Worm (Caenorhabditis elegans) whole organism, L3 larva: ENCODE results near the gene npp-18.

ENCODE experiments used
- ama-1 ChIP-seq: fragments of 150-350 bp; optimal IDR thresholded peaks from 2 replicates; lab custom pipeline; 2018
- elt-1 ChIP-seq: fragments of 150-350 bp; optimal IDR thresholded peaks from 2 replicates; lab custom pipeline; 2014; ENCODE audit warnings: missing biosample characterization, missing genetic modification characterization
- elt-2 ChIP-seq: sonication (generic microtip); optimal IDR thresholded peaks from 2 replicates; lab custom pipeline; 2016; ENCODE audit warnings: missing genetic modification reagents, mild to moderate bottlenecking, missing genetic modification characterization, missing compliant biosample characterization
- jun-1 ChIP-seq: fragments of 150-350 bp; optimal IDR thresholded peaks from 2 replicates; lab custom pipeline; 2014; ENCODE audit warnings: missing biosample characterization, missing genetic modification reagents, missing genetic modification characterization
- nhr-11 ChIP-seq: fragments of 150-350 bp; optimal IDR thresholded peaks from 2 replicates; lab custom pipeline; 2014; ENCODE audit warnings: missing biosample characterization, missing genetic modification characterization
- nhr-23 ChIP-seq: fragments of 150-350 bp; optimal IDR thresholded peaks from 2 replicates; lab custom pipeline; 2014; ENCODE audit warnings: missing biosample characterization, missing genetic modification reagents, missing genetic modification characterization
- nhr-28 ChIP-seq: fragments of 150-350 bp; optimal IDR thresholded peaks from 2 replicates; lab custom pipeline; 2014; ENCODE audit warnings: missing biosample characterization, missing genetic modification characterization
- nhr-76 ChIP-seq: fragments of 150-350 bp; sonication (generic microtip); optimal IDR thresholded peaks from 5 replicates; lab custom pipeline; 2014; ENCODE audit warnings: missing biosample characterization, missing genetic modification characterization
- nhr-77 ChIP-seq: fragments of 150-350 bp; optimal IDR thresholded peaks from 2 replicates; lab custom pipeline; 2014; ENCODE audit warnings: missing biosample characterization, missing genetic modification characterization
- pha-4 ChIP-seq: fragments of 150-350 bp; optimal IDR thresholded peaks from 2 replicates; lab custom pipeline; 2014; ENCODE audit warnings: missing biosample characterization, missing genetic modification reagents, missing genetic modification characterization
- snpc-4 ChIP-seq: fragments of 150-350 bp; optimal IDR thresholded peaks from 2 replicates; lab custom pipeline; 2014; ENCODE audit warnings: missing biosample characterization, missing genetic modification characterization
- unc-39 ChIP-seq: sonication (generic microtip); optimal IDR thresholded peaks from 4 replicates; lab custom pipeline; 2017; ENCODE audit warnings: missing biosample characterization, missing genetic modification characterization

DNA sequence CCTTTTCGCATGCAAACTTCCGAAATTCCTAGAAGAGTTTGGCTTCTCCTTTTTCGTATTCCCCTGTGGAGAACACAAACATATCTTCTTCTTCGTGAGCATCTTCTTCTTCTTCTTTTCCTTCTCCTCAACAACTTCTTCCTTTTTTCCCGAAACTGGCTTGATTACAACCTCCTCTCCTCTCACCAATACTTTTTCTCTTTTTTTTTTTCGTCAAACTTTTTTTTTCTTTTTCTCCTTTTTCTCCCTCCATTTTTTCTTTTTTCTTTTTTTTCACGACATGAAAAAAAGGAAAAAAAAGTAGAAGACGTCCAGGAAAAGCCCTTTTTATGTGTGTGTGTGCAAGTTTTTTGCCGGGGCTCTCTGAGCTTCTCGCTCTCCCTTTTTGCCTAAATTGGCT lies 25.8 kb upstream of the npp-18 start:
- TF ChIP-seq nhr-77 (no peak), nhr-28 (tag; lab: Kevin White, UChicago) (no peak), elt-2 (tag; lab: Kevin White, UChicago) (no peak), jun-1 (no peak), unc-39 (no peak), elt-1 (no peak), ama-1 (no peak), pha-4 (tag; lab: Kevin White, UChicago) (no peak), snpc-4 (tag; lab: Kevin White, UChicago) (no peak), nhr-76 (no peak), nhr-23 (tag; lab: Kevin White, UChicago) (no peak), nhr-11 (tag; lab: Kevin White, UChicago) (no peak)
